Worm (Caenorhabditis elegans) whole organism, L2 larva: Measurements from ENCODE around the gene mrpl-42.

Source experiments
- C34F6.9 ChIP-seq: fragments of 150-350 bp; optimal IDR thresholded peaks from 2 replicates; lab custom pipeline; 2014; ENCODE audit warnings: missing biosample characterization, missing genetic modification characterization
- F13H6.1 ChIP-seq: sonication (generic microtip); optimal IDR thresholded peaks from 2 replicates; lab custom pipeline; 2016; ENCODE audit warnings: missing genetic modification characterization, missing compliant biosample characterization
- R02D3.7 ChIP-seq: fragments of 150-350 bp; optimal IDR thresholded peaks from 2 replicates; lab custom pipeline; 2014; ENCODE audit warnings: missing biosample characterization, missing genetic modification characterization
- Y55F3AM.14 ChIP-seq: fragments of 200-800 bp; sonication (Bioruptor generic); optimal IDR thresholded peaks from 2 replicates; lab custom pipeline; 2018; ENCODE audit warnings: mild to moderate bottlenecking, missing genetic modification characterization, missing compliant biosample characterization
- ZK546.5 ChIP-seq: sonication (generic microtip); optimal IDR thresholded peaks from 2 replicates; lab custom pipeline; 2017; ENCODE audit warnings: missing biosample characterization, missing genetic modification characterization
- alr-1 ChIP-seq: fragments of 150-350 bp; optimal IDR thresholded peaks from 2 replicates; lab custom pipeline; 2014; ENCODE audit warnings: missing biosample characterization, missing genetic modification characterization
- aly-2 ChIP-seq: fragments of 150-350 bp; optimal IDR thresholded peaks from 2 replicates; lab custom pipeline; 2014; ENCODE audit warnings: missing biosample characterization, missing genetic modification characterization
- ama-1 ChIP-seq: fragments of 150-350 bp; optimal IDR thresholded peaks from 2 replicates; lab custom pipeline; 2018; ENCODE audit warnings: inconsistent platforms
- blmp-1 ChIP-seq: sonication (generic microtip); optimal IDR thresholded peaks from 2 replicates; lab custom pipeline; 2017; ENCODE audit warnings: missing genetic modification characterization, mild to moderate bottlenecking, missing compliant biosample characterization, antibody characterized with exemption, moderate library complexity; ENCODE audit not compliant: insufficient read depth
- ceh-16 ChIP-seq: fragments of 150-350 bp; optimal IDR thresholded peaks from 2 replicates; lab custom pipeline; 2014; ENCODE audit warnings: missing biosample characterization, missing genetic modification characterization
- ceh-82 ChIP-seq: fragments of 150-350 bp; optimal IDR thresholded peaks from 2 replicates; lab custom pipeline; 2014; ENCODE audit warnings: missing biosample characterization, missing genetic modification characterization
- crh-2 ChIP-seq: sonication (generic microtip); optimal IDR thresholded peaks from 2 replicates; lab custom pipeline; 2017; ENCODE audit warnings: missing biosample characterization, missing genetic modification characterization
- dmd-4 ChIP-seq: sonication (generic microtip); optimal IDR thresholded peaks from 2 replicates; lab custom pipeline; 2017; ENCODE audit warnings: missing biosample characterization, missing genetic modification characterization
- egl-27 ChIP-seq: sonication (generic microtip); optimal IDR thresholded peaks from 3 replicates; lab custom pipeline; 2017; ENCODE audit warnings: missing biosample characterization, missing genetic modification reagents, missing genetic modification characterization
- elt-1 ChIP-seq: fragments of 150-350 bp; optimal IDR thresholded peaks from 2 replicates; lab custom pipeline; 2014; ENCODE audit warnings: missing biosample characterization, missing genetic modification characterization
- elt-3 ChIP-seq: sonication (generic microtip); optimal IDR thresholded peaks from 2 replicates; lab custom pipeline; 2017; ENCODE audit warnings: missing biosample characterization, missing genetic modification characterization
- fos-1 ChIP-seq: fragments of 150-350 bp; optimal IDR thresholded peaks from 2 replicates; lab custom pipeline; 2014; ENCODE audit warnings: missing biosample characterization, missing genetic modification characterization
- gmeb-1 ChIP-seq: fragments of 150-350 bp; optimal IDR thresholded peaks from 2 replicates; lab custom pipeline; 2014; ENCODE audit warnings: missing biosample characterization, missing genetic modification characterization
- lin-11 ChIP-seq: fragments of 150-350 bp; sonication (generic microtip); optimal IDR thresholded peaks from 2 replicates; lab custom pipeline; 2014; ENCODE audit warnings: missing biosample characterization, missing genetic modification characterization, inconsistent platforms, mixed read lengths
- lin-13 ChIP-seq: fragments of 150-350 bp; optimal IDR thresholded peaks from 2 replicates; lab custom pipeline; 2014; ENCODE audit warnings: missing biosample characterization, missing genetic modification reagents, missing genetic modification characterization
- lin-39 ChIP-seq: fragments of 150-350 bp; optimal IDR thresholded peaks from 2 replicates; lab custom pipeline; 2014; ENCODE audit warnings: missing biosample characterization, missing genetic modification reagents, missing genetic modification characterization
- lsy-2 ChIP-seq, 2 experiments: fragments of 150-350 bp in 1 of 2; sonication (generic microtip) in 1 of 2; optimal IDR thresholded peaks; 2 replicates each; lab custom pipeline; 2014 to 2017; ENCODE audit warnings: missing biosample characterization in 2 of 2, missing genetic modification characterization in 2 of 2
- mab-5 ChIP-seq: fragments of 150-350 bp; optimal IDR thresholded peaks from 2 replicates; lab custom pipeline; 2014; ENCODE audit warnings: missing biosample characterization, missing genetic modification characterization
- mbf-1 ChIP-seq: sonication (generic microtip); optimal IDR thresholded peaks from 2 replicates; lab custom pipeline; 2017; ENCODE audit warnings: missing biosample characterization, missing genetic modification characterization
- mdl-1 ChIP-seq, 2 experiments: fragments of 150-350 bp in 1 of 2; sonication (generic microtip) in 1 of 2; optimal IDR thresholded peaks; 2 replicates each; lab custom pipeline; 2017; ENCODE audit warnings: missing biosample characterization in 2 of 2, missing genetic modification characterization in 2 of 2
- nhr-10 ChIP-seq: sonication (generic microtip); optimal IDR thresholded peaks from 2 replicates; lab custom pipeline; 2017; ENCODE audit warnings: missing biosample characterization, missing genetic modification characterization
- nhr-11 ChIP-seq: fragments of 150-350 bp; optimal IDR thresholded peaks from 2 replicates; lab custom pipeline; 2014; ENCODE audit warnings: missing biosample characterization, missing genetic modification characterization
- nhr-12 ChIP-seq: fragments of 150-350 bp; optimal IDR thresholded peaks from 2 replicates; lab custom pipeline; 2014; ENCODE audit warnings: missing biosample characterization, missing genetic modification characterization
- nhr-129 ChIP-seq: fragments of 150-350 bp; optimal IDR thresholded peaks from 2 replicates; lab custom pipeline; 2014; ENCODE audit warnings: missing biosample characterization, missing genetic modification characterization
- nhr-21 ChIP-seq: fragments of 150-350 bp; optimal IDR thresholded peaks from 2 replicates; lab custom pipeline; 2014; ENCODE audit warnings: missing biosample characterization, missing genetic modification characterization
- nhr-23 ChIP-seq: fragments of 150-350 bp; optimal IDR thresholded peaks from 2 replicates; lab custom pipeline; 2014; ENCODE audit warnings: missing biosample characterization, missing genetic modification reagents, missing genetic modification characterization
- nhr-237 ChIP-seq: fragments of 150-350 bp; optimal IDR thresholded peaks from 2 replicates; lab custom pipeline; 2014; ENCODE audit warnings: missing biosample characterization, missing genetic modification characterization
- nhr-25 ChIP-seq: fragments of 150-350 bp; sonication (generic microtip); optimal IDR thresholded peaks from 3 replicates; lab custom pipeline; 2014; ENCODE audit warnings: missing biosample characterization, missing genetic modification characterization
- nhr-6 ChIP-seq: fragments of 150-350 bp; optimal IDR thresholded peaks from 2 replicates; lab custom pipeline; 2014; ENCODE audit warnings: missing biosample characterization, missing genetic modification characterization
- nhr-77 ChIP-seq: fragments of 150-350 bp; optimal IDR thresholded peaks from 2 replicates; lab custom pipeline; 2014; ENCODE audit warnings: missing biosample characterization, missing genetic modification characterization
- peb-1 ChIP-seq: fragments of 150-350 bp; optimal IDR thresholded peaks from 2 replicates; lab custom pipeline; 2014; ENCODE audit warnings: missing biosample characterization, missing genetic modification characterization
- sem-4 ChIP-seq: fragments of 150-350 bp; optimal IDR thresholded peaks from 2 replicates; lab custom pipeline; 2014; ENCODE audit warnings: missing biosample characterization, missing genetic modification reagents, missing genetic modification characterization
- skn-1 ChIP-seq: sonication (generic microtip); optimal IDR thresholded peaks from 2 replicates; lab custom pipeline; 2017; ENCODE audit warnings: missing biosample characterization, missing genetic modification characterization
- sma-3 ChIP-seq: sonication (generic microtip); optimal IDR thresholded peaks from 2 replicates; lab custom pipeline; 2016; ENCODE audit warnings: missing genetic modification reagents, missing genetic modification characterization, missing compliant biosample characterization
- sma-9 ChIP-seq, 2 experiments: fragments of 150-350 bp in 1 of 2; sonication (generic microtip) in 1 of 2; optimal IDR thresholded peaks; 2 replicates each; lab custom pipeline; 2014 to 2016; ENCODE audit warnings: missing genetic modification characterization in 2 of 2, mild to moderate bottlenecking in 1 of 2, missing biosample characterization in 1 of 2, missing compliant biosample characterization in 1 of 2, missing genetic modification reagents in 1 of 2, moderate library complexity in 1 of 2
- snpc-4 ChIP-seq: fragments of 150-350 bp; optimal IDR thresholded peaks from 2 replicates; lab custom pipeline; 2014; ENCODE audit warnings: missing biosample characterization, missing genetic modification characterization
- unc-39 ChIP-seq: fragments of 150-350 bp; optimal IDR thresholded peaks from 2 replicates; lab custom pipeline; 2014; ENCODE audit warnings: missing biosample characterization, missing genetic modification characterization
- unc-55 ChIP-seq: fragments of 150-350 bp; sonication (generic microtip); optimal IDR thresholded peaks from 3 replicates; lab custom pipeline; 2014; ENCODE audit warnings: missing biosample characterization, missing genetic modification reagents, missing genetic modification characterization
- unc-62 ChIP-seq: fragments of 150-350 bp; optimal IDR thresholded peaks from 2 replicates; lab custom pipeline; 2014; ENCODE audit warnings: missing biosample characterization, missing genetic modification reagents, missing genetic modification characterization
- zag-1 ChIP-seq: fragments of 150-350 bp; optimal IDR thresholded peaks from 2 replicates; lab custom pipeline; 2014; ENCODE audit warnings: missing biosample characterization, missing genetic modification characterization
- ztf-1 ChIP-seq: fragments of 200-800 bp; sonication (Bioruptor generic); conservative IDR thresholded peaks from 2 replicates; pipeline ENCODE4 v1.3.6; 2022; ENCODE audit warnings: missing genetic modification characterization, missing compliant biosample characterization
- ztf-11 ChIP-seq: sonication (generic microtip); optimal IDR thresholded peaks from 2 replicates; lab custom pipeline; 2017; ENCODE audit warnings: missing biosample characterization, missing genetic modification characterization
- ztf-4 ChIP-seq: fragments of 150-350 bp; optimal IDR thresholded peaks from 2 replicates; lab custom pipeline; 2014; ENCODE audit warnings: missing biosample characterization, missing genetic modification characterization

Gene mrpl-42

ce11 chrIV:9078469-9078868 lies 15.8 kb downstream of the mrpl-42 start, which contains the start of gene mans-4:
Gene mans-4, minus strand, starts transcription at chrIV:9078569.
- no peak for TF ChIP-seq Y55F3AM.14 (GFP tag; lab: Kevin White, UChicago)
- TF ChIP-seq crh-2 (tag; lab: Kevin White, UChicago): no peak
- no peak for TF ChIP-seq elt-1 (tag; lab: Kevin White, UChicago)
- no peak for TF ChIP-seq mbf-1
- no peak for TF ChIP-seq mab-5 (tag; lab: Kevin White, UChicago)
- no peak for TF ChIP-seq nhr-25 (tag; lab: Kevin White, UChicago)
- TF ChIP-seq ztf-11 (tag; lab: Kevin White, UChicago): no peak
- TF ChIP-seq ceh-16 (tag; lab: Kevin White, UChicago): no peak
- no peak for TF ChIP-seq aly-2
- no peak for TF ChIP-seq mdl-1 (tag; optimal IDR thresholded peaks at IDR 0.05; lab: Kevin White, UChicago)
- no peak for TF ChIP-seq sem-4
- TF ChIP-seq nhr-129: no peak
- TF ChIP-seq F13H6.1 (tag; lab: Kevin White, UChicago): no peak

DNA sequence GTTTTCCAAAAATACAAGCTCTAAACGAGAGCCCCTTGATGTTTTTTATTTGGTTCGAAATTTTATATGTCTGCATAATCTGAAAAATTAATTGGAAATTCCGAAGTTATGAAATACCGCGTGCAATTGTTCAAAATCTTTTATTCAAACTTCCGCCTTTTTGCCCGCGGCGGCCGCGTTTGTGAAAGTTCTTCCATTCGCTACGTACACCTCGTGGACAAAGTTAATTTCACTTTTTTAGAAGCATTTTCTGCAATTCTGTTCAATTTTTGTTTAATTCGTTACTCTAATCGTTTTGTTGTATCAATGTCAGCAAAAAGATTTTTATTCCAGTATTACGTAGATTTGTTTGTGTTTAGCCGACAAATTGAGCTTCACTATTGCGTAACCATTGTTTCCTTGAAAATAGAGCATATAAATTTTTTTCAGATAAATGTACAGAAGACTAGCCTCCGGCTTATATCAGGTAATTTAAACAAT lies 20.0 kb downstream of the mrpl-42 start, which contains the start of gene mppb-1:
mppb-1 (plus strand) TSS at position 430 of the 480 bp plus-strand sequence.
- TF ChIP-seq ztf-1 (GFP tag; lab: Robert Waterston, UW): no peak
- TF ChIP-seq elt-3 (tag; lab: Kevin White, UChicago): no peak
- TF ChIP-seq peb-1: no peak
- peak; percentile 75 for TF ChIP-seq crh-2 (tag; lab: Kevin White, UChicago)
- no peak for TF ChIP-seq ama-1
- no peak for TF ChIP-seq mbf-1
- no peak for TF ChIP-seq nhr-6 (tag; lab: Kevin White, UChicago)
- no peak for TF ChIP-seq nhr-77 (tag; lab: Kevin White, UChicago)
- TF ChIP-seq ZK546.5 (tag; lab: Kevin White, UChicago): no peak
- peak; percentile 84 for TF ChIP-seq nhr-25 (tag; lab: Kevin White, UChicago)
- TF ChIP-seq alr-1 (tag; lab: Kevin White, UChicago): no peak
- TF ChIP-seq zag-1 (tag; lab: Kevin White, UChicago): peak; percentile 28
- peak; percentile 67 for TF ChIP-seq ztf-4 (tag; lab: Kevin White, UChicago)
- no peak for TF ChIP-seq R02D3.7
- peak; percentile 91 for TF ChIP-seq unc-55 (GFP tag; lab: Kevin White, UChicago)
- peak; percentile 1 for TF ChIP-seq egl-27
- TF ChIP-seq sma-3: peak; percentile 87
- no peak for TF ChIP-seq unc-39 (tag; lab: Kevin White, UChicago)
- TF ChIP-seq F13H6.1 (tag; lab: Kevin White, UChicago): peak; percentile 77
- peak; percentile 60 for TF ChIP-seq mab-5 (tag; lab: Kevin White, UChicago)
- no peak for TF ChIP-seq lin-39 (tag; lab: Kevin White, UChicago)
- no peak for TF ChIP-seq unc-62 (GFP tag; lab: Kevin White, UChicago)
- TF ChIP-seq ztf-11 (tag; lab: Kevin White, UChicago): no peak
- peak; percentile 64 for TF ChIP-seq nhr-21 (tag; lab: Kevin White, UChicago)
- TF ChIP-seq ceh-16 (tag; lab: Kevin White, UChicago): no peak
- TF ChIP-seq nhr-23 (tag; lab: Kevin White, UChicago): no peak
- peak; percentile 65 for TF ChIP-seq nhr-129
- TF ChIP-seq elt-1 (tag; lab: Kevin White, UChicago): no peak
- TF ChIP-seq nhr-12: no peak
- TF ChIP-seq dmd-4 (tag; lab: Kevin White, UChicago): no peak
- TF ChIP-seq lin-13 (GFP tag; lab: Kevin White, UChicago): peak; percentile 83
- TF ChIP-seq sem-4: no peak
- TF ChIP-seq fos-1 (tag; lab: Kevin White, UChicago): peak; percentile 51
- TF ChIP-seq snpc-4: peak; percentile 23
- peak; percentile 18 for TF ChIP-seq skn-1 (tag; lab: Kevin White, UChicago)
- TF ChIP-seq lin-11 (tag; lab: Kevin White, UChicago): peak; percentile 65
- TF ChIP-seq sma-9 (GFP tag; optimal IDR thresholded peaks at IDR 0.05; lab: Kevin White, UChicago): peak; percentile 92
- no peak for TF ChIP-seq sma-9 (tag; optimal IDR thresholded peaks at IDR 0.05; lab: Kevin White, UChicago)
- TF ChIP-seq nhr-10 (tag; lab: Kevin White, UChicago): no peak
- peak; percentile 26 for TF ChIP-seq Y55F3AM.14 (GFP tag; lab: Kevin White, UChicago)
- no peak for TF ChIP-seq nhr-11
- TF ChIP-seq nhr-237 (tag; lab: Kevin White, UChicago): no peak
- TF ChIP-seq ceh-82 (tag; lab: Kevin White, UChicago): no peak
- TF ChIP-seq blmp-1 (tag; lab: Kevin White, UChicago): peak; percentile 95
- peak in 1 of 2 experiments; percentile 39 for TF ChIP-seq mdl-1 (tag; optimal IDR thresholded peaks at IDR 0.05; lab: Kevin White, UChicago)
- peak; percentile 63 to 85 for TF ChIP-seq lsy-2 (tag; optimal IDR thresholded peaks at IDR 0.05; lab: Kevin White, UChicago)
- TF ChIP-seq aly-2: no peak
- TF ChIP-seq gmeb-1 (tag; lab: Kevin White, UChicago): peak; percentile 96
- TF ChIP-seq C34F6.9 (tag; lab: Kevin White, UChicago): peak; percentile 85
